Fruit fly (Drosophila melanogaster) whole organism, embryonic: Measurements from ENCODE around the gene Pp2C1.
A peak's percentile ranks its signal among the peaks of the same experiment; 100 is the strongest.

ENCODE experiments used
- ATbp ChIP-seq: fragments of 200-800 bp; sonication (Bioruptor generic); optimal IDR thresholded peaks from 2 replicates; lab custom pipeline; 2017; ENCODE audit warnings: missing biosample characterization, mild to moderate bottlenecking, missing genetic modification characterization, missing genetic modification reagents
- Ada2b ChIP-seq: fragments of 200-800 bp; sonication (Bioruptor generic); IDR thresholded peaks from 2 replicates; pipeline ENCODE4 v1.3.6; 2022; ENCODE audit warnings: missing biosample characterization, missing genetic modification characterization
- Antp ChIP-seq: fragments of 200-800 bp; sonication (Bioruptor generic); optimal IDR thresholded peaks from 3 replicates; lab custom pipeline; 2016; ENCODE audit warnings: missing biosample characterization, missing genetic modification characterization
- Atf6 ChIP-seq: fragments of 200-800 bp; sonication (Bioruptor generic); IDR thresholded peaks from 2 replicates; pipeline ENCODE4 v1.3.6; 2022; ENCODE audit warnings: missing biosample characterization, missing genetic modification characterization
- CG10147 ChIP-seq: fragments of 200-800 bp; sonication (Bioruptor generic); optimal IDR thresholded peaks from 2 replicates; lab custom pipeline; 2019; ENCODE audit warnings: missing biosample characterization, mild to moderate bottlenecking, missing genetic modification characterization, moderate library complexity
- CG1024 ChIP-seq: fragments of 200-800 bp; sonication (Bioruptor generic); IDR thresholded peaks from 2 replicates; pipeline ENCODE4 v1.3.6; 2022; ENCODE audit warnings: missing biosample characterization, missing genetic modification characterization
- CG10431 ChIP-seq: fragments of 200-800 bp; sonication (Bioruptor generic); optimal IDR thresholded peaks from 3 replicates; lab custom pipeline; 2018; ENCODE audit warnings: missing biosample characterization, mild to moderate bottlenecking, missing genetic modification characterization
- CG10979 ChIP-seq: fragments of 200-800 bp; sonication (Bioruptor generic); optimal IDR thresholded peaks from 2 replicates; lab custom pipeline; 2018; ENCODE audit warnings: missing biosample characterization, mild to moderate bottlenecking, missing genetic modification characterization, moderate library complexity
- CG11247 ChIP-seq: fragments of 200-800 bp; sonication (Bioruptor generic); IDR thresholded peaks from 2 replicates; pipeline ENCODE4 v1.3.6; 2022; ENCODE audit warnings: missing biosample characterization, missing genetic modification characterization
- CG11723 ChIP-seq: fragments of 200-800 bp; sonication (Bioruptor generic); optimal IDR thresholded peaks from 2 replicates; lab custom pipeline; 2017; ENCODE audit warnings: missing biosample characterization, mild to moderate bottlenecking, missing genetic modification characterization
- CG14441 ChIP-seq: fragments of 200-800 bp; sonication (Bioruptor generic); IDR thresholded peaks from 2 replicates; pipeline ENCODE4 v1.3.6; 2022; ENCODE audit warnings: missing biosample characterization, missing genetic modification characterization
- CG15479 ChIP-seq: fragments of 200-800 bp; sonication (Bioruptor generic); optimal IDR thresholded peaks from 3 replicates; lab custom pipeline; 2019; ENCODE audit warnings: missing biosample characterization, mild to moderate bottlenecking, missing genetic modification characterization, moderate library complexity
- CG17328 ChIP-seq: fragments of 200-800 bp; sonication (Bioruptor generic); IDR thresholded peaks from 2 replicates; pipeline ENCODE4 v1.3.6; 2022; ENCODE audit warnings: missing biosample characterization, missing genetic modification characterization
- CG18764 ChIP-seq: fragments of 200-800 bp; sonication (Bioruptor generic); optimal IDR thresholded peaks from 3 replicates; lab custom pipeline; 2016; ENCODE audit warnings: missing biosample characterization, missing genetic modification characterization
- CG2116 ChIP-seq: fragments of 200-800 bp; sonication (Bioruptor generic); optimal IDR thresholded peaks from 3 replicates; lab custom pipeline; 2018; ENCODE audit warnings: missing biosample characterization, mild to moderate bottlenecking, missing genetic modification characterization
- CG3838 ChIP-seq: fragments of 200-800 bp; sonication (Bioruptor generic); optimal IDR thresholded peaks from 3 replicates; lab custom pipeline; 2016; ENCODE audit warnings: missing biosample characterization, missing genetic modification characterization
- CG5180 ChIP-seq: fragments of 200-800 bp; sonication (Bioruptor generic); optimal IDR thresholded peaks from 3 replicates; lab custom pipeline; 2017; ENCODE audit warnings: missing biosample characterization, missing genetic modification characterization, mild to moderate bottlenecking, moderate library complexity, missing genetic modification reagents
- CG9727 ChIP-seq: fragments of 200-800 bp; sonication (Bioruptor generic); optimal IDR thresholded peaks from 3 replicates; lab custom pipeline; 2017; ENCODE audit warnings: missing biosample characterization, mild to moderate bottlenecking, missing genetic modification characterization
- CTCF ChIP-seq: fragments of 200-800 bp; sonication (Bioruptor generic); optimal IDR thresholded peaks from 2 replicates; lab custom pipeline; 2017; ENCODE audit warnings: missing biosample characterization, mild to moderate bottlenecking, missing genetic modification characterization, moderate library complexity
- Dek ChIP-seq: fragments of 200-800 bp; sonication (Bioruptor generic); optimal IDR thresholded peaks from 3 replicates; lab custom pipeline; 2019; ENCODE audit warnings: missing biosample characterization, mild to moderate bottlenecking, missing genetic modification characterization, moderate library complexity
- Doc3 ChIP-seq: fragments of 200-800 bp; sonication (Bioruptor generic); IDR thresholded peaks from 3 replicates; pipeline ENCODE4 v1.3.6; 2022; ENCODE audit warnings: missing biosample characterization, missing genetic modification characterization; ENCODE audit not compliant: partially characterized antibody
- Hand ChIP-seq: fragments of 200-800 bp; sonication (Bioruptor generic); optimal IDR thresholded peaks from 2 replicates; lab custom pipeline; 2017; ENCODE audit warnings: mild to moderate bottlenecking, missing biosample characterization, missing genetic modification reagents, missing genetic modification characterization
- HmgD ChIP-seq: fragments of 200-800 bp; sonication (Bioruptor generic); optimal IDR thresholded peaks from 3 replicates; lab custom pipeline; 2016; ENCODE audit warnings: missing biosample characterization, missing genetic modification characterization
- Hmx ChIP-seq: fragments of 200-800 bp; sonication (Bioruptor generic); optimal IDR thresholded peaks from 2 replicates; lab custom pipeline; 2016; ENCODE audit warnings: missing biosample characterization, missing genetic modification characterization
- Lpt ChIP-seq: fragments of >200 bp; optimal IDR thresholded peaks from 2 replicates; lab custom pipeline; 2018; ENCODE audit warnings: missing biosample characterization, missing genetic modification characterization
- Myb ChIP-seq: fragments of 200-800 bp; sonication (Bioruptor generic); optimal IDR thresholded peaks from 2 replicates; lab custom pipeline; 2016; ENCODE audit warnings: missing biosample characterization, missing genetic modification characterization
- Nf-YC ChIP-seq: fragments of 200-800 bp; optimal IDR thresholded peaks from 3 replicates; lab custom pipeline; 2019; ENCODE audit warnings: missing biosample characterization, mild to moderate bottlenecking, missing genetic modification characterization, moderate library complexity
- Ptx1 ChIP-seq: fragments of 200-800 bp; sonication (Bioruptor generic); IDR thresholded peaks from 2 replicates; pipeline ENCODE4 v1.3.6; 2022; ENCODE audit warnings: missing biosample characterization, missing genetic modification characterization
- Sry-β ChIP-seq: fragments of 200-800 bp; sonication (Bioruptor generic); optimal IDR thresholded peaks from 2 replicates; lab custom pipeline; 2018; ENCODE audit warnings: missing biosample characterization, mild to moderate bottlenecking, missing genetic modification characterization, moderate library complexity
- Vsx1 ChIP-seq: fragments of 200-800 bp; sonication (Bioruptor generic); optimal IDR thresholded peaks from 2 replicates; lab custom pipeline; 2017; ENCODE audit warnings: missing biosample characterization, mild to moderate bottlenecking, missing genetic modification characterization, missing genetic modification reagents
- YL-1 ChIP-seq: fragments of 200-800 bp; sonication (Bioruptor generic); optimal IDR thresholded peaks from 3 replicates; lab custom pipeline; 2017; ENCODE audit warnings: missing biosample characterization, mild to moderate bottlenecking, missing genetic modification characterization
- bigmax ChIP-seq: fragments of 200-800 bp; sonication (Bioruptor generic); optimal IDR thresholded peaks from 2 replicates; lab custom pipeline; 2018; ENCODE audit warnings: missing biosample characterization, mild to moderate bottlenecking, missing genetic modification characterization
- br ChIP-seq: fragments of >200 bp; optimal IDR thresholded peaks from 2 replicates; lab custom pipeline; 2017
- corto ChIP-seq: fragments of 200-800 bp; sonication (Bioruptor generic); optimal IDR thresholded peaks from 2 replicates; lab custom pipeline; 2016; ENCODE audit warnings: missing biosample characterization, mild to moderate bottlenecking, missing genetic modification characterization, moderate library complexity
- disco-r ChIP-seq: fragments of 200-800 bp; sonication (Bioruptor generic); optimal IDR thresholded peaks from 2 replicates; lab custom pipeline; 2016; ENCODE audit warnings: missing biosample characterization, missing genetic modification characterization
- dmrt11E ChIP-seq: fragments of 200-800 bp; sonication (Bioruptor generic); optimal IDR thresholded peaks from 3 replicates; lab custom pipeline; 2018; ENCODE audit warnings: missing biosample characterization, mild to moderate bottlenecking, missing genetic modification characterization, moderate library complexity
- gce ChIP-seq: fragments of 200-800 bp; sonication (Bioruptor generic); IDR thresholded peaks from 3 replicates; pipeline ENCODE4 v1.3.6; 2022; ENCODE audit warnings: missing biosample characterization, missing genetic modification characterization
- gem ChIP-seq: fragments of 200-800 bp; sonication (Bioruptor generic); optimal IDR thresholded peaks from 2 replicates; lab custom pipeline; 2019; ENCODE audit warnings: missing biosample characterization, mild to moderate bottlenecking, missing genetic modification characterization, moderate library complexity
- grn ChIP-seq: fragments of 200-800 bp; sonication (Bioruptor generic); optimal IDR thresholded peaks from 3 replicates; lab custom pipeline; 2017; ENCODE audit warnings: missing biosample characterization, missing genetic modification characterization
- gt ChIP-seq: fragments of 200-800 bp; sonication (Bioruptor generic); IDR thresholded peaks from 2 replicates; pipeline ENCODE4 v1.3.6; 2022; ENCODE audit warnings: missing biosample characterization, missing genetic modification characterization
- ham ChIP-seq: fragments of 200-800 bp; sonication (Bioruptor generic); IDR thresholded peaks from 2 replicates; pipeline ENCODE4 v1.3.6; 2022; ENCODE audit warnings: missing biosample characterization, missing genetic modification characterization
- hth ChIP-seq: fragments of >200 bp; optimal IDR thresholded peaks from 2 replicates; lab custom pipeline; 2017; ENCODE audit warnings: inconsistent platforms
- kah ChIP-seq: fragments of 200-800 bp; sonication (Bioruptor generic); optimal IDR thresholded peaks from 2 replicates; lab custom pipeline; 2018; ENCODE audit warnings: missing biosample characterization, mild to moderate bottlenecking, missing genetic modification characterization
- pita ChIP-seq: fragments of 200-800 bp; sonication (Bioruptor generic); optimal IDR thresholded peaks from 2 replicates; lab custom pipeline; 2017; ENCODE audit warnings: missing biosample characterization, mild to moderate bottlenecking, missing genetic modification characterization
- ro ChIP-seq: fragments of 200-800 bp; sonication (Bioruptor generic); IDR thresholded peaks from 2 replicates; pipeline ENCODE4 v1.3.6; 2022; ENCODE audit warnings: missing biosample characterization, missing genetic modification characterization
- sna ChIP-seq: fragments of 200-800 bp; sonication (Bioruptor generic); IDR thresholded peaks from 2 replicates; pipeline ENCODE4 v1.3.6; 2022; ENCODE audit warnings: missing biosample characterization, missing genetic modification characterization; ENCODE audit not compliant: partially characterized antibody
- stc ChIP-seq: fragments of 200-800 bp; sonication (Bioruptor generic); IDR thresholded peaks from 2 replicates; pipeline ENCODE4 v1.3.6; 2022; ENCODE audit warnings: missing biosample characterization, missing genetic modification characterization
- tap ChIP-seq: fragments of 200-800 bp; optimal IDR thresholded peaks from 3 replicates; lab custom pipeline; 2019; ENCODE audit warnings: missing biosample characterization, mild to moderate bottlenecking, missing genetic modification characterization, moderate library complexity
- tx ChIP-seq: fragments of 200-800 bp; sonication (Bioruptor generic); optimal IDR thresholded peaks from 2 replicates; lab custom pipeline; 2016; ENCODE audit warnings: missing biosample characterization, missing genetic modification characterization
- zfh1 ChIP-seq: fragments of 200-800 bp; sonication (Bioruptor generic); IDR thresholded peaks from 3 replicates; pipeline ENCODE4 v1.3.6; 2022; ENCODE audit warnings: missing biosample characterization, missing genetic modification characterization
- zfh2 ChIP-seq: fragments of 200-800 bp; sonication (Bioruptor generic); optimal IDR thresholded peaks from 2 replicates; lab custom pipeline; 2016; ENCODE audit warnings: missing biosample characterization, missing genetic modification characterization

Gene Pp2C1

DNA sequence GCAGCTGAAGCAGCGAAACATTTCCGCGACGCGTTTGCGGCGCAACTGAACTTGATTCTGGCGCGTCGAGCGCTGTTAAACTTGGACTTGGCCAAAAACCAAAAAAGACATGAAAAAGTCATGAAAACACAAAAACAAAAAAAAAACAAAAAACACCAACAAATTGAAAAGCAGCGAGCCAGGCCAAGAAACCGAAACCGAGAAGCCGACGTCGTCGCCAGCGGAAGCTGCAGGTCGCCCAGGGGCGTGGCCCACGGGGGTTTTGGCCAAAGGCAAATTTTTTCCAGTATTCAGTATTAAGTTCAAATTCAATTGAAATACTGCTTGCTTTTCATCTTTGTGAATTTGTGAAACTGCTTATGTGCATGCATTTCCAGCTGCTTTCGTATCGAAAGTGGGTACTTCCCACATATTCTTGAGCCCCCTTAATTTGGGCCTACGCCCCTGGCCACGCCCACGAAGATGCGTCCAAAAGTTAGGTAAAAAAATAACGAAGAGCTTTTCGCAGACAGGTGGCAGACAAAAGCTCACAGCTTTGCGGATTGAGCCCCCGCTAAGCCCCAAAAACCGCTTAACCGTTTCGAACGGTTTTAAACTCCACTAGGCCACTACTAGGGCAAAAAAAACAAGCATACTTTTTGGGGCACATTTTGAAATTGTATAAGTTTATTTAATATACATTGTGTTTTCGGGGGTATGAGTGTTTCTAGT, 19.9 kb downstream of the Pp2C1 start, which contains the start of gene CG3009 (continued):
- TF ChIP-seq bigmax = peak; percentile 46
- TF ChIP-seq Hmx = peak; percentile 89
- TF ChIP-seq CG15479 = no peak
- peak; percentile 97 for TF ChIP-seq zfh1 (GFP tag; lab: Robert Waterston, UW)
- TF ChIP-seq Doc3 (GFP tag; lab: Robert Waterston, UW) = no peak
- peak; percentile 88 for TF ChIP-seq corto (GFP tag; lab: Kevin White, UChicago)
- TF ChIP-seq Ada2b (GFP tag; lab: Robert Waterston, UW) = peak; percentile 98
- peak; percentile 94 for TF ChIP-seq kah (GFP tag; lab: Kevin White, UChicago)
- TF ChIP-seq Nf-YC = peak; percentile 92
- TF ChIP-seq dmrt11E (tag; lab: Kevin White, UChicago) = peak; percentile 64
- TF ChIP-seq CG10431 (GFP tag; lab: Kevin White, UChicago) = peak; percentile 85
- peak; percentile 96 for TF ChIP-seq Dek
- peak; percentile 97 for TF ChIP-seq CG10147
- peak; percentile 90 for TF ChIP-seq CG1024 (GFP tag; lab: Robert Waterston, UW)
- TF ChIP-seq Atf6 = peak; percentile 98
- peak; percentile 98 for TF ChIP-seq gem (tag; lab: Kevin White, UChicago)
- TF ChIP-seq Myb (GFP tag; lab: Kevin White, UChicago) = peak; percentile 92
- peak; percentile 89 for TF ChIP-seq CG5180 (GFP tag; lab: Kevin White, UChicago)
- peak; percentile 92 for TF ChIP-seq CG18764
- TF ChIP-seq HmgD = peak; percentile 98
- no peak for TF ChIP-seq hth (lab: Kevin White, UChicago)
- TF ChIP-seq CG10979 = peak; percentile 93
- TF ChIP-seq ro (GFP tag; lab: Robert Waterston, UW) = peak; percentile 87
- TF ChIP-seq stc (GFP tag; lab: Robert Waterston, UW) = peak; percentile 97
- TF ChIP-seq CG9727 (GFP tag; lab: Kevin White, UChicago) = peak; percentile 95
- TF ChIP-seq Antp (GFP tag; lab: Kevin White, UChicago) = peak; percentile 99
- peak; percentile 97 for TF ChIP-seq Hand (GFP tag; lab: Kevin White, UChicago)
- TF ChIP-seq Sry-β = peak; percentile 28
- no peak for TF ChIP-seq sna (GFP tag; lab: Robert Waterston, UW)
- peak; percentile 95 for TF ChIP-seq YL-1 (GFP tag; lab: Kevin White, UChicago)
- peak; percentile 98 for TF ChIP-seq CG14441 (GFP tag; lab: Robert Waterston, UW)
- peak; percentile 98 for TF ChIP-seq zfh2 (GFP tag; lab: Kevin White, UChicago)
- peak; percentile 98 for TF ChIP-seq ATbp (GFP tag; lab: Kevin White, UChicago)
- peak; percentile 87 for TF ChIP-seq pita (GFP tag; lab: Kevin White, UChicago)
- TF ChIP-seq CG2116 = peak; percentile 84
- peak; percentile 98 for TF ChIP-seq tx (GFP tag; lab: Kevin White, UChicago)
- TF ChIP-seq br (lab: Kevin White, UChicago) = no peak
- TF ChIP-seq CG11723 (GFP tag; lab: Kevin White, UChicago) = peak; percentile 96
- no peak for TF ChIP-seq Lpt
- peak; percentile 78 for TF ChIP-seq CTCF (GFP tag; lab: Kevin White, UChicago)
- peak; percentile 92 for TF ChIP-seq gt
- TF ChIP-seq tap = peak; percentile 95
- peak; percentile 96 for TF ChIP-seq ham
- peak; percentile 79 for TF ChIP-seq grn (GFP tag; lab: Kevin White, UChicago)
- TF ChIP-seq CG3838 (GFP tag; lab: Kevin White, UChicago) = peak; percentile 91
- peak; percentile 97 for TF ChIP-seq CG11247 (GFP tag; lab: Robert Waterston, UW)
- peak; percentile 97 for TF ChIP-seq disco-r (GFP tag; lab: Kevin White, UChicago)
- TF ChIP-seq Ptx1 (GFP tag; lab: Robert Waterston, UW) = peak; percentile 98
- peak; percentile 95 for TF ChIP-seq CG17328 (GFP tag; lab: Robert Waterston, UW)
- peak; percentile 92 for TF ChIP-seq Vsx1 (GFP tag; lab: Kevin White, UChicago)
- peak; percentile 95 for TF ChIP-seq gce (GFP tag; lab: Robert Waterston, UW)
